Fruit fly (Drosophila melanogaster): ENCODE measurements around the gene CG15482.

Gene CG15482

DNA sequence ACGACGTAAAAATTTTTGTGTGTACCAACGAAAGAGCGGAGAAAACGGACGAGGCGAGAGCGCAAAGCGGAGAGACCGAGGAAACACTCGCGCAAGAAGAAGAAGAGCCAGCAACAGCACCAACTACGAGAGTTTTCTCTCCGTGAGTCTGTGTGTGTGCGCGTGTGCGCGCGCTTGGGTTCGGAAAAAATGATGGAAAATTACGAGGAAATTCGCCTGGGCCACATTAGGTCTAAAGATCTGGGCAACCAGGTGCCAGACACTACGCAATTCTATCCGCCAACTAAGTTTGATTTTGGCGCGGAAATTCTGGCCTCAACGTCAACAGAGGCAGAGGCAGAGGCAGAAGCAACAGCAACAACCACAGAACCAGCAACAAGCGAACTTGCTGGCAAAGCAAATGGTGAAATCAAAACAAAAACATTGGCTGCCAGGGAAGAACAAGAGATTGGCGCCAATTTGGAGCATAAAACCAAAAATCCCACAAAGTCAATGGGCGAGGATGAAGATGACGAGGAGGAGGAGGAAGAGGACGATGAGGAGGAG lies 45.7 kb downstream of the CG15482 start, which contains the start of gene DnaJ-H (continued):
- TF ChIP-seq gcm (GFP tag; optimal IDR thresholded peaks at IDR 0.05), result no peak
- no peak for TF ChIP-seq chn (GFP tag; optimal IDR thresholded peaks at IDR 0.05)
- no peak for TF ChIP-seq H2.0 (GFP tag; IDR thresholded peaks at IDR 0.05)
- peak; percentile 10 for TF ChIP-seq CG34376 (GFP tag; optimal IDR thresholded peaks at IDR 0.05)
- TF ChIP-seq CG13287 (GFP tag; IDR thresholded peaks at IDR 0.05; ENCODE audit: partially characterized antibody), result peak; percentile 66; the same call in 1 of the 2 replicates
- TF ChIP-seq Max (GFP tag; optimal IDR thresholded peaks at IDR 0.05), result peak; percentile 1
- TF ChIP-seq CG17385 (GFP tag; optimal IDR thresholded peaks at IDR 0.05), result peak; percentile 99
- TF ChIP-seq chinmo (GFP tag; IDR thresholded peaks at IDR 0.05; ENCODE audit: partially characterized antibody), result peak; percentile 51; the same call in 1 of the 4 replicates
- TF ChIP-seq cg (GFP tag; optimal IDR thresholded peaks at IDR 0.05), result peak; percentile 65
- TF ChIP-seq amos (GFP tag; IDR thresholded peaks at IDR 0.05; ENCODE audit: partially characterized antibody), result 0 out of 2 replicates have a peak, but pooled peaks have one; percentile 9
- TF ChIP-seq Ets97D (GFP tag; optimal IDR thresholded peaks at IDR 0.05), result no peak
- TF ChIP-seq scrt (GFP tag; optimal IDR thresholded peaks at IDR 0.05), result peak; percentile 46
- TF ChIP-seq unc-4 (GFP tag; IDR thresholded peaks at IDR 0.05; ENCODE audit: partially characterized antibody), result 0 out of 2 replicates have a peak, but pooled peaks have one; percentile 32
- no peak for TF ChIP-seq CG17359 (tag; optimal IDR thresholded peaks at IDR 0.05)
- 0 out of 4 replicates have a peak, but pooled peaks have one; percentile 42 for TF ChIP-seq Dll (GFP tag; IDR thresholded peaks at IDR 0.05; ENCODE audit: partially characterized antibody)
- no peak for TF ChIP-seq sug (tag; optimal IDR thresholded peaks at IDR 0.05)
- peak; percentile 55; the same call in 1 of the 2 replicates for TF ChIP-seq sna (GFP tag; IDR thresholded peaks at IDR 0.05; ENCODE audit: partially characterized antibody)
- no peak for TF ChIP-seq pum (GFP tag; optimal IDR thresholded peaks at IDR 0.05)
- TF ChIP-seq CG6765 (GFP tag; optimal IDR thresholded peaks at IDR 0.05), result no peak
- TF ChIP-seq E2f1 (GFP tag; IDR thresholded peaks at IDR 0.05), result peak; percentile 21; the same call in 1 of the 2 replicates
- TF ChIP-seq MESR4 (GFP tag; optimal IDR thresholded peaks at IDR 0.05), result peak; percentile 37
- no peak for TF ChIP-seq CG14441 (GFP tag; IDR thresholded peaks at IDR 0.05)
- TF ChIP-seq psq (GFP tag; optimal IDR thresholded peaks at IDR 0.05), result peak; percentile 100
- TF ChIP-seq ewg (GFP tag; optimal IDR thresholded peaks at IDR 0.05), result peak; percentile 81
- peak; percentile 39 for TF ChIP-seq CG15479 (GFP tag; optimal IDR thresholded peaks at IDR 0.05)
- TF ChIP-seq bbx (GFP tag; IDR thresholded peaks at IDR 0.05; ENCODE audit: partially characterized antibody), result peak; percentile 1; the same call in 1 of the 2 replicates

DNA sequence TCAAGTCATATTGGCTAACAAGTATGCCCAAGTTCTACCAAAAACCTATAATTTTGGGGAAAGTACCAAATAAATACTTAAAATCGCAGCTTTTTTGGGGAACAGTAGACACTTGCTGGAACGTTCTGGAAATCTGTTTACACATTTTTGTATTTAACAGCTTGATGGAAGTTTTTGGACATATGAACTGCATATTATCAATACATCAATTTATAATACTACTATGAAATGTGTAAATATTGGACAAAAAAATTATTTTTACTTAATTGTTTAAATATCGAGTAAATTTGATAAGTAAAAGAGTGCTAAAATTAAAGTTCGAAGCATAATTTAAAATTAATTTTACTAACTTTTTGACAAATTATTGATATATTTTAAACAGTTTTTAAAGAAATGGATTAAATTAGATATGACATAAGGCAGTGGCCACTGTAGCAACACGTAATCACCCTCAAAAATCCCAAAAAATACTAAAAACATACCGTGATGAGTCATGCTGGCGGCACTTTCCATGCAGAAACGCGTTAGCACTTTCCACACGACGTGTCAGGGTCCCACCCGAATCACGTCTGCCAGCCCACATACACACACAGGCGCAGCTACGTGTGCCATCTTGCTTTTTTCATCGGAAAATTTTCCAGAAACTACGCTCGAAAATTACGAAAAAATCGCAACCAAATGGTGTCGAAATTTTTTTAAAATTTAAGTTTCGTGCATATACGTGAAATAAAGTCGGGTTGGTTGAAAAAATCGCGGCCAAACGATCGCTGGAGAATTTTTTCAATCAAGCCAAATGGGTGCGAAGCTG lies 46.4 kb downstream of the CG15482 start, which contains the start of gene Sirt1:
Sirt1 (plus strand) TSS at position 571 of the 808 bp plus-strand sequence.
- TF ChIP-seq ssp (GFP tag; IDR thresholded peaks at IDR 0.05) (peak; percentile 74), CG7556 (GFP tag; optimal IDR thresholded peaks at IDR 0.05) (peak; percentile 92), repo (GFP tag; optimal IDR thresholded peaks at IDR 0.05) (no peak), Vsx1 (GFP tag; optimal IDR thresholded peaks at IDR 0.05) (no peak), Hmx (GFP tag; optimal IDR thresholded peaks at IDR 0.05) (no peak), Adf1 (GFP tag; IDR thresholded peaks at IDR 0.05) (no peak), dysf (GFP tag; IDR thresholded peaks at IDR 0.05) (peak; percentile 90), CG13775 (GFP tag; optimal IDR thresholded peaks at IDR 0.05) (peak; percentile 91), CG10462 (GFP tag; optimal IDR thresholded peaks at IDR 0.05) (peak; percentile 59), lab (GFP tag; optimal IDR thresholded peaks at IDR 0.05) (peak; percentile 76), tx (GFP tag; optimal IDR thresholded peaks at IDR 0.05) (peak; percentile 26), oc (tag; optimal IDR thresholded peaks at IDR 0.05) (no peak), CG15601 (tag; optimal IDR thresholded peaks at IDR 0.05) (peak; percentile 78), vnd (GFP tag; IDR thresholded peaks at IDR 0.05; ENCODE audit: partially characterized antibody) (no peak), sisA (GFP tag; IDR thresholded peaks at IDR 0.05) (peak; percentile 78), pfk (GFP tag; optimal IDR thresholded peaks at IDR 0.05) (no peak), gcm2 (GFP tag; optimal IDR thresholded peaks at IDR 0.05) (no peak), Poxn (GFP tag; IDR thresholded peaks at IDR 0.05) (peak; percentile 53), BEAF-32 (GFP tag; optimal IDR thresholded peaks at IDR 0.05) (peak; percentile 25), CG15269 (tag; optimal IDR thresholded peaks at IDR 0.05) (peak; percentile 90), dan (GFP tag; IDR thresholded peaks at IDR 0.05) (peak; percentile 56)

All from whole organism, embryonic.